Worm (Caenorhabditis elegans) whole organism, L2 larva: Measurements from ENCODE around the gene F59B10.6.

Source experiments
- nhr-12 ChIP-seq: fragments of 150-350 bp; optimal IDR thresholded peaks from 2 replicates; lab custom pipeline; 2014; ENCODE audit warnings: missing biosample characterization, missing genetic modification characterization
- skn-1 ChIP-seq: sonication (generic microtip); optimal IDR thresholded peaks from 2 replicates; lab custom pipeline; 2017; ENCODE audit warnings: missing biosample characterization, missing genetic modification characterization
- sma-9 ChIP-seq, 2 experiments: fragments of 150-350 bp in 1 of 2; sonication (generic microtip) in 1 of 2; optimal IDR thresholded peaks; 2 replicates each; lab custom pipeline; 2014 to 2016; ENCODE audit warnings: missing genetic modification characterization in 2 of 2, mild to moderate bottlenecking in 1 of 2, missing biosample characterization in 1 of 2, missing compliant biosample characterization in 1 of 2, missing genetic modification reagents in 1 of 2, moderate library complexity in 1 of 2

ce11 chrII:10554972-10555371, 30.7 kb upstream of the F59B10.6 start, which contains the start of gene mnk-1:
- TF ChIP-seq skn-1 (tag; lab: Kevin White, UChicago): no peak
- no peak for TF ChIP-seq sma-9 (GFP tag; optimal IDR thresholded peaks at IDR 0.05; lab: Kevin White, UChicago)
- TF ChIP-seq sma-9 (tag; optimal IDR thresholded peaks at IDR 0.05; lab: Kevin White, UChicago): no peak
- TF ChIP-seq nhr-12: no peak
